Fruit fly (Drosophila melanogaster) whole organism, embryonic: Measurements from ENCODE around the gene dysc.

Source experiments
- CG10147 ChIP-seq: fragments of 200-800 bp; sonication (Bioruptor generic); optimal IDR thresholded peaks from 2 replicates; lab custom pipeline; 2019; ENCODE audit warnings: missing biosample characterization, mild to moderate bottlenecking, missing genetic modification characterization, moderate library complexity
- CG12219 ChIP-seq: fragments of 200-800 bp; sonication (Bioruptor generic); optimal IDR thresholded peaks from 3 replicates; lab custom pipeline; 2018; ENCODE audit warnings: missing biosample characterization, mild to moderate bottlenecking, missing genetic modification characterization
- CG12942 ChIP-seq: fragments of 200-800 bp; sonication (Bioruptor generic); optimal IDR thresholded peaks from 3 replicates; lab custom pipeline; 2016; ENCODE audit warnings: missing biosample characterization, missing genetic modification characterization
- CG15479 ChIP-seq: fragments of 200-800 bp; sonication (Bioruptor generic); optimal IDR thresholded peaks from 3 replicates; lab custom pipeline; 2019; ENCODE audit warnings: missing biosample characterization, mild to moderate bottlenecking, missing genetic modification characterization, moderate library complexity
- CG17328 ChIP-seq: fragments of 200-800 bp; sonication (Bioruptor generic); IDR thresholded peaks from 2 replicates; pipeline ENCODE4 v1.3.6; 2022; ENCODE audit warnings: missing biosample characterization, missing genetic modification characterization
- CG2678 ChIP-seq: fragments of 200-800 bp; sonication (Bioruptor generic); optimal IDR thresholded peaks from 3 replicates; lab custom pipeline; 2019; ENCODE audit warnings: missing biosample characterization, mild to moderate bottlenecking, missing genetic modification characterization, moderate library complexity
- CG7556 ChIP-seq: fragments of 200-800 bp; sonication (Bioruptor generic); optimal IDR thresholded peaks from 2 replicates; lab custom pipeline; 2017; ENCODE audit warnings: missing biosample characterization, mild to moderate bottlenecking, missing genetic modification characterization
- Fer3 ChIP-seq: fragments of 200-800 bp; sonication (Bioruptor generic); optimal IDR thresholded peaks from 2 replicates; lab custom pipeline; 2018; ENCODE audit warnings: missing biosample characterization, mild to moderate bottlenecking, missing genetic modification characterization, moderate library complexity
- exex ChIP-seq: fragments of 200-800 bp; sonication (Bioruptor generic); optimal IDR thresholded peaks from 4 replicates; lab custom pipeline; 2018; ENCODE audit warnings: missing biosample characterization, mild to moderate bottlenecking, missing genetic modification characterization, moderate library complexity
- fu2 ChIP-seq: fragments of 200-800 bp; sonication (Bioruptor generic); optimal IDR thresholded peaks from 2 replicates; lab custom pipeline; 2016; ENCODE audit warnings: missing biosample characterization, missing genetic modification characterization
- phol ChIP-seq: fragments of 200-800 bp; sonication (Bioruptor generic); optimal IDR thresholded peaks from 3 replicates; lab custom pipeline; 2018; ENCODE audit warnings: missing biosample characterization, mild to moderate bottlenecking, missing genetic modification characterization, moderate library complexity
- ssp ChIP-seq: fragments of 200-800 bp; sonication (Bioruptor generic); IDR thresholded peaks from 2 replicates; pipeline ENCODE4 v1.3.6; 2022; ENCODE audit warnings: missing biosample characterization, missing genetic modification characterization
- ttk ChIP-seq: fragments of 200-800 bp; sonication (Bioruptor generic); IDR thresholded peaks from 2 replicates; pipeline ENCODE4 v2.1.2; 2022; ENCODE audit warnings: missing biosample characterization, missing genetic modification characterization
- zen ChIP-seq: fragments of 200-800 bp; sonication (Bioruptor generic); optimal IDR thresholded peaks from 3 replicates; lab custom pipeline; 2018; ENCODE audit warnings: missing biosample characterization, mild to moderate bottlenecking, missing genetic modification characterization, moderate library complexity

- no peak for TF ChIP-seq zen
- no peak for TF ChIP-seq ttk (GFP tag; lab: Robert Waterston, UW)
- TF ChIP-seq fu2 (GFP tag; lab: Kevin White, UChicago): no peak
- no peak for TF ChIP-seq CG10147 (GFP tag; lab: Kevin White, UChicago)
- TF ChIP-seq exex (tag; lab: Kevin White, UChicago): no peak
- no peak for TF ChIP-seq Fer3
- no peak for TF ChIP-seq CG12942 (GFP tag; lab: Kevin White, UChicago)
- TF ChIP-seq CG12219 (GFP tag; lab: Kevin White, UChicago): no peak
- no peak for TF ChIP-seq phol (tag; lab: Kevin White, UChicago)
- TF ChIP-seq CG17328 (GFP tag; lab: Robert Waterston, UW): no peak
- no peak for TF ChIP-seq CG15479 (GFP tag; lab: Kevin White, UChicago)
- no peak for TF ChIP-seq ssp (GFP tag; lab: Robert Waterston, UW)
- TF ChIP-seq CG7556: no peak
- TF ChIP-seq CG2678 (tag; lab: Kevin White, UChicago): no peak
These were observed 17.6 kb upstream of the dysc start for dm6 chr3L:13920632-13920981.
